Fruit fly (Drosophila melanogaster): Measurements from ENCODE around the gene PKD.

Gene PKD

DNA sequence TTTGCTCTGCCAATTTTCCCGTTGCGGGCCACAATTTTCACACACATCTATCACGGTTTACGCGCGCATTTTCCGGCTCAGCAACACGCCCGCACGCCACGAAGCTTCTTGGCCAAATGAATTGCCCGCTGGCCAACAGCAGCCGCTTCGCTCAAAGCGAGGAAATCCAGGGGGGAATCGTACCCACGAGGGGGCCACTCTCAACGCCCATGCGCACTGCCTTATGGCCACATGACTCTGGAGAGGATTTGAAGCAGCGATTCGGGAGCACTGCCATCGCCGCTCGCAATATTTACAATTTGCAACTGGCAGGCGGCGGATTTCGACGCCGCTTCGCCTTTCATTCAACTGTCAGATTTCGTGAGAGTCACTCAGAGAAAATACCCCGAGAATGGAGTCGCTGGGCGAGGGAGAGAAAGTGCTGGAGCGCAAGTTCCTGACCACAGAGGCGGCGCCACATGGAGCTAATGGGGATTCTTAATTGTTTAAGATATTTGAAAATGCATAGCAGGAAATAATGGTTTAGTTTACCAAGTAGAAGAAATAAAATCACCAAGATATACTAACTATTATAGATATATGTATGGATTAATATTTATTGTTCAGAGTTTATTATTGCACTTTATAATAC is 46.5 kb upstream of the PKD start, which contains the start of gene CG15803 (continued):
- TF ChIP-seq CG8290 (GFP tag; optimal IDR thresholded peaks at IDR 0.05), result no peak
- TF ChIP-seq CG8290 (tag; optimal IDR thresholded peaks at IDR 0.05), result no peak
- no peak for TF ChIP-seq CG1602 (GFP tag; optimal IDR thresholded peaks at IDR 0.05)
- no peak for TF ChIP-seq gfzf (GFP tag; optimal IDR thresholded peaks at IDR 0.05)
- no peak for TF ChIP-seq CG17385 (GFP tag; optimal IDR thresholded peaks at IDR 0.05)
- TF ChIP-seq CG7357 (GFP tag; IDR thresholded peaks at IDR 0.05), result no peak
- TF ChIP-seq Sry-β (GFP tag; optimal IDR thresholded peaks at IDR 0.05), result no peak
- TF ChIP-seq jing (GFP tag; optimal IDR thresholded peaks at IDR 0.05), result no peak
- peak; percentile 5; the same call in 1 of the 2 replicates for TF ChIP-seq lmd (GFP tag; IDR thresholded peaks at IDR 0.05)
- no peak for TF ChIP-seq CG11247 (GFP tag; IDR thresholded peaks at IDR 0.05)
- no peak for TF ChIP-seq CG10543 (GFP tag; optimal IDR thresholded peaks at IDR 0.05)
- TF ChIP-seq Doc2 (GFP tag; IDR thresholded peaks at IDR 0.05), result no peak
- no peak for TF ChIP-seq Antp (GFP tag; optimal IDR thresholded peaks at IDR 0.05)
- TF ChIP-seq CG9932 (GFP tag; IDR thresholded peaks at IDR 0.05), result peak; percentile 37; the same call in 1 of the 2 replicates
- no peak for TF ChIP-seq grn (GFP tag; optimal IDR thresholded peaks at IDR 0.05)
- no peak for TF ChIP-seq E2f2 (GFP tag; IDR thresholded peaks at IDR 0.05)
- no peak; the same call in 1 of the 2 replicates for TF ChIP-seq amos (GFP tag; IDR thresholded peaks at IDR 0.05; ENCODE audit: partially characterized antibody)
- no peak for TF ChIP-seq Gug (GFP tag; IDR thresholded peaks at IDR 0.05)
- no peak for TF ChIP-seq ci (GFP tag; IDR thresholded peaks at IDR 0.05)
- TF ChIP-seq zen (tag; optimal IDR thresholded peaks at IDR 0.05), result no peak
- no peak for TF ChIP-seq ems (GFP tag; optimal IDR thresholded peaks at IDR 0.05)
- no peak for TF ChIP-seq hth (optimal IDR thresholded peaks at IDR 0.05)
- no peak for TF ChIP-seq E2f1 (GFP tag; IDR thresholded peaks at IDR 0.05)
- TF ChIP-seq Dbx (GFP tag; IDR thresholded peaks at IDR 0.05), result no peak; the same call in 2 of the 3 replicates
- TF ChIP-seq CG4730 (GFP tag; IDR thresholded peaks at IDR 0.05), result no peak
- TF ChIP-seq vnd (GFP tag; IDR thresholded peaks at IDR 0.05; ENCODE audit: partially characterized antibody), result no peak
- TF ChIP-seq CG7372 (GFP tag; IDR thresholded peaks at IDR 0.05), result no peak
- no peak for TF ChIP-seq CG32767 (GFP tag; IDR thresholded peaks at IDR 0.05)
- TF ChIP-seq toy (GFP tag; IDR thresholded peaks at IDR 0.05), result 0 out of 2 replicates have a peak, but pooled peaks have one; percentile 8
- TF ChIP-seq Med (GFP tag), result peak; percentile 67
- TF ChIP-seq CG10654 (GFP tag; optimal IDR thresholded peaks at IDR 0.05), result no peak
- no peak for TF ChIP-seq CG9797 (GFP tag; optimal IDR thresholded peaks at IDR 0.05)
- no peak for TF ChIP-seq CG7987 (GFP tag; optimal IDR thresholded peaks at IDR 0.05)
- TF ChIP-seq wek (GFP tag; optimal IDR thresholded peaks at IDR 0.05), result no peak
- no peak for TF ChIP-seq Optix (GFP tag; IDR thresholded peaks at IDR 0.05)
- no peak for TF ChIP-seq Xbp1 (GFP tag; optimal IDR thresholded peaks at IDR 0.05)
- no peak for TF ChIP-seq trem (tag; optimal IDR thresholded peaks at IDR 0.05)
- no peak for TF ChIP-seq dysf (GFP tag; IDR thresholded peaks at IDR 0.05)
- no peak for TF ChIP-seq mirr (GFP tag; optimal IDR thresholded peaks at IDR 0.05)
- TF ChIP-seq CG1024 (GFP tag; IDR thresholded peaks at IDR 0.05), result no peak
- no peak for TF ChIP-seq zfh1 (GFP tag; IDR thresholded peaks at IDR 0.05)
- TF ChIP-seq row (GFP tag; IDR thresholded peaks at IDR 0.05), result peak; percentile 55; the same call in 2 of the 3 replicates
- no peak for TF ChIP-seq sens (GFP tag)
- no peak for TF ChIP-seq cas (GFP tag; IDR thresholded peaks at IDR 0.05)
- no peak for TF ChIP-seq ind (GFP tag; optimal IDR thresholded peaks at IDR 0.05)
- TF ChIP-seq bbx (GFP tag; IDR thresholded peaks at IDR 0.05; ENCODE audit: partially characterized antibody), result no peak
- 0 out of 2 replicates have a peak, but pooled peaks have one; percentile 19 for TF ChIP-seq Bgb (GFP tag; IDR thresholded peaks at IDR 0.05; ENCODE audit: partially characterized antibody)
- TF ChIP-seq hkb (optimal IDR thresholded peaks at IDR 0.05), result no peak
- no peak for TF ChIP-seq hkb (GFP tag; IDR thresholded peaks at IDR 0.05)
- no peak for TF ChIP-seq CG1832 (GFP tag; optimal IDR thresholded peaks at IDR 0.05)
- TF ChIP-seq fu2 (GFP tag; optimal IDR thresholded peaks at IDR 0.05), result no peak
- TF ChIP-seq Dll (GFP tag; IDR thresholded peaks at IDR 0.05; ENCODE audit: partially characterized antibody), result 0 out of 4 replicates have a peak, but pooled peaks have one; percentile 17
